Fruit fly (Drosophila melanogaster): Measurements from ENCODE around the gene Eip78C.

Gene Eip78C

DNA sequence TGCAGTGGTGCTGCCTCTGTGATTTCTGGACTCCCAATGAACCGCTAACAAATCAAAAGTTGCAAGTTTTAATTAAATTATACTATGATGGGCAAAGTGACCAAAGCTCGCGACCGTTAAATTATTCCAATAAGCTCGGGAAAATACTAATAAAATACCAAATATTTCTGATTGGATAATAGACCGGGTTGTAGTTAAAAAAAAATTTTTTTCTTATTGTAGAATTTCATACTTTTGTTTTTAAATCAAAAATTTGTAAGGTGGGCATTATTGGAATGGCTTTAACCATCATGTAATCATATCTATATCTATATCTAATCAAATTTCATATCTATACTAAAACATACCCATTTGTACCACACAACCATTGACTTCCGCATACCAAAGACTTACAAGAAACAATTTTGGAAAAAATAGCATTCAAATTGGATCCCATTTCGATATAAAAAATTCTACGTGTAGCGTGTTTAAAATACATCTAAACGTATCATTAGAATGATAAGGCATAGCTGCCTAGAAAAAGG, 41.5 kb downstream of the Eip78C start, which contains the start of gene CG9391:
Gene CG9391, minus strand, starts transcription at position 474 of the 524 bp plus-strand sequence.
- TF ChIP-seq fd96Cb (tag; optimal IDR thresholded peaks at IDR 0.05) (no peak), Elba2 (GFP tag; optimal IDR thresholded peaks at IDR 0.05) (peak; percentile 40), E2f2 (GFP tag; IDR thresholded peaks at IDR 0.05) (peak; percentile 31; the same call in 1 of the 2 replicates), Dll (GFP tag; IDR thresholded peaks at IDR 0.05; ENCODE audit: partially characterized antibody) (0 out of 4 replicates have a peak, but pooled peaks have one; percentile 14), scrt (GFP tag; optimal IDR thresholded peaks at IDR 0.05) (no peak), MBD-R2 (GFP tag; IDR thresholded peaks at IDR 0.05) (peak; percentile 66), insv (GFP tag; optimal IDR thresholded peaks at IDR 0.05) (peak in 1 of 2 experiments; percentile 80), zfh1 (GFP tag; IDR thresholded peaks at IDR 0.05) (no peak), Lhr (GFP tag; optimal IDR thresholded peaks at IDR 0.05) (peak; percentile 27), Nf-YB (GFP tag; optimal IDR thresholded peaks at IDR 0.05) (peak; percentile 23), CG5245 (GFP tag; optimal IDR thresholded peaks at IDR 0.05) (no peak), Hey (tag; optimal IDR thresholded peaks at IDR 0.05) (no peak), CG12659 (GFP tag; optimal IDR thresholded peaks at IDR 0.05) (peak; percentile 4), Eip74EF (GFP tag; optimal IDR thresholded peaks at IDR 0.05) (peak in 1 of 2 experiments; percentile 61), CG17361 (GFP tag; IDR thresholded peaks at IDR 0.05) (0 out of 3 replicates have a peak, but pooled peaks have one; percentile 10), CG13287 (GFP tag; IDR thresholded peaks at IDR 0.05; ENCODE audit: partially characterized antibody) (peak; percentile 7; the same call in 1 of the 2 replicates), CG6854 (GFP tag; optimal IDR thresholded peaks at IDR 0.05) (no peak), gfzf (GFP tag; optimal IDR thresholded peaks at IDR 0.05) (peak; percentile 68), CG14965 (GFP tag; optimal IDR thresholded peaks at IDR 0.05; ENCODE audit: borderline replicate concordance) (no peak), Dp (GFP tag; optimal IDR thresholded peaks at IDR 0.05) (peak; percentile 36), pzg (GFP tag; optimal IDR thresholded peaks at IDR 0.05) (peak; percentile 33), sens (GFP tag) (peak; percentile 41), Nf-YC (tag; optimal IDR thresholded peaks at IDR 0.05) (peak; percentile 70), stwl (tag; optimal IDR thresholded peaks at IDR 0.05) (peak; percentile 51), Pdp1 (GFP tag; optimal IDR thresholded peaks at IDR 0.05) (peak in 1 of 2 experiments; percentile 68)

- no peak for TF ChIP-seq psq (GFP tag; optimal IDR thresholded peaks at IDR 0.05)
Observed at dm6 chr3L:21270480-21270879, 44.1 kb downstream of the Eip78C start, which contains the start of gene CG9389. CG9389 (minus strand) TSS chr3L:21270580.

- no peak for TF ChIP-seq Deaf1 (tag; optimal IDR thresholded peaks at IDR 0.05)
- peak; percentile 9 for TF ChIP-seq Med (GFP tag)
- TF ChIP-seq Ets65A (GFP tag), result peak; percentile 66
- no peak for TF ChIP-seq CG5953 (GFP tag; IDR thresholded peaks at IDR 0.05)
Observed at dm6 chr3L:21273504-21273903, 47.1 kb downstream of the Eip78C start.

DNA sequence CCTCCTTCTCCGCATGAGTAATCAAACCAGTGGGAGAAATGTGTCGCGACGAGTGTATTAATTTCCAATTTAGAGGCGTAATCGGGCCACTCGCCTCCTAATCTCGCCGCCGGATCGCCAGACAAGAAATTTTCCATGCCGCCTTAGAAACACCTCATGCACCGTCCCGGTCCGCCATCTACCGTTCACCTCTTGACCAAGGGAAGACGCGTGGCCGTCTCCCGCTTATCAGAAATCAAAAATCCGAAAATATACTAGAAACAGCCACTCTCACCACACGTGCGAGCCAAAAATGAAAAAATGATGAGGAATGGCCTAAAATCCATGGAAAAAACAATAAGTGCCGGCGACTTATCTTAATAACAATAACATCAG, 49.5 kb downstream of the Eip78C start:
- TF ChIP-seq Antp (GFP tag; optimal IDR thresholded peaks at IDR 0.05) (no peak), Ets65A (GFP tag) (no peak), HHEX (GFP tag; optimal IDR thresholded peaks at IDR 0.05) (no peak), fd96Cb (tag; optimal IDR thresholded peaks at IDR 0.05) (no peak), CG12769 (tag; optimal IDR thresholded peaks at IDR 0.05) (peak; percentile 45), Lhr (GFP tag; optimal IDR thresholded peaks at IDR 0.05) (no peak), dpn (GFP tag; optimal IDR thresholded peaks at IDR 0.05) (no peak), CkIIα-i1 (GFP tag; IDR thresholded peaks at IDR 0.05) (no peak), CG9609 (GFP tag; optimal IDR thresholded peaks at IDR 0.05) (no peak), Hey (tag; optimal IDR thresholded peaks at IDR 0.05) (peak; percentile 59), B-H1 (GFP tag; IDR thresholded peaks at IDR 0.05) (no peak), dimm (GFP tag; IDR thresholded peaks at IDR 0.05) (no peak), grn (GFP tag; optimal IDR thresholded peaks at IDR 0.05) (peak; percentile 92), gem (tag; optimal IDR thresholded peaks at IDR 0.05) (no peak), CG6683 (GFP tag; optimal IDR thresholded peaks at IDR 0.05) (no peak), danr (GFP tag; IDR thresholded peaks at IDR 0.05) (no peak), sug (tag; optimal IDR thresholded peaks at IDR 0.05) (peak; percentile 67), fd102C (GFP tag; optimal IDR thresholded peaks at IDR 0.05) (no peak), CoRest (tag; optimal IDR thresholded peaks at IDR 0.05) (no peak)

All from whole organism, embryonic.